Fruit fly (Drosophila melanogaster): ENCODE results near the gene Nubp1.

dm6 chr2L:16703753-16704152 is 28.6 kb upstream of the Nubp1 start:
- TF ChIP-seq h (optimal IDR thresholded peaks at IDR 0.05) (no peak), ttk (optimal IDR thresholded peaks at IDR 0.05) (no peak), psq (optimal IDR thresholded peaks at IDR 0.05) (peak; percentile 53), Myc (optimal IDR thresholded peaks at IDR 0.05) (no peak)
